Worm (Caenorhabditis elegans) whole organism, L4 larva: ENCODE results near the gene F52C12.2.

Source experiments
- D1046.2 ChIP-seq: fragments of 200-800 bp; sonication (Bioruptor generic); IDR thresholded peaks from 2 replicates; pipeline ENCODE4 v1.3.6; 2022; ENCODE audit warnings: missing genetic modification characterization, missing compliant biosample characterization
- F26F4.8 ChIP-seq: fragments of 200-800 bp; sonication (Bioruptor generic); conservative IDR thresholded peaks from 2 replicates; pipeline ENCODE4 v1.3.6; 2022; ENCODE audit warnings: missing genetic modification characterization, missing compliant biosample characterization
- T26A8.4 ChIP-seq: fragments of 200-800 bp; sonication (Bioruptor generic); IDR thresholded peaks from 2 replicates; pipeline ENCODE4 v1.3.6; 2022; ENCODE audit warnings: missing genetic modification characterization, missing compliant biosample characterization
- dve-1 ChIP-seq: sonication (generic microtip); optimal IDR thresholded peaks from 2 replicates; lab custom pipeline; 2017; ENCODE audit warnings: antibody characterized with exemption, mild to moderate bottlenecking, missing genetic modification characterization, missing compliant biosample characterization; ENCODE audit not compliant: insufficient read depth
- jun-1 ChIP-seq: fragments of 150-350 bp; optimal IDR thresholded peaks from 2 replicates; lab custom pipeline; 2014; ENCODE audit warnings: missing biosample characterization, missing genetic modification reagents, missing genetic modification characterization
- mdl-1 ChIP-seq, 2 experiments: fragments of 150-350 bp in 1 of 2; sonication (generic microtip) in 1 of 2; optimal IDR thresholded peaks; 2 replicates each; lab custom pipeline; 2014 to 2017; ENCODE audit warnings: missing biosample characterization in 2 of 2, missing genetic modification characterization in 2 of 2
- snpc-4 ChIP-seq: fragments of 150-350 bp; optimal IDR thresholded peaks from 2 replicates; lab custom pipeline; 2014; ENCODE audit warnings: missing biosample characterization, missing genetic modification characterization
- spr-3 ChIP-seq: fragments of 200-800 bp; sonication (Bioruptor generic); optimal IDR thresholded peaks from 2 replicates; lab custom pipeline; 2018; ENCODE audit warnings: mild to moderate bottlenecking, missing genetic modification characterization, missing compliant biosample characterization

ce11 chrIV:1992789-1993188 is 39.4 kb downstream of the F52C12.2 start, which contains the start of gene xpc-1:
- TF ChIP-seq jun-1 (tag; lab: Kevin White, UChicago): no peak
- TF ChIP-seq spr-3: no peak
- no peak for TF ChIP-seq mdl-1 (tag; optimal IDR thresholded peaks at IDR 0.05; lab: Kevin White, UChicago)
- no peak for TF ChIP-seq D1046.2 (GFP tag; lab: Robert Waterston, UW)
- no peak for TF ChIP-seq dve-1 (tag; lab: Kevin White, UChicago)
- no peak for TF ChIP-seq T26A8.4
- TF ChIP-seq snpc-4 (tag; lab: Kevin White, UChicago): no peak
- no peak for TF ChIP-seq F26F4.8 (GFP tag; lab: Robert Waterston, UW)
